Fruit fly (Drosophila melanogaster) whole organism, embryonic: ENCODE data around the gene Abl.

Experiments used
- B-H2 ChIP-seq: fragments of 200-800 bp; sonication (Bioruptor generic); optimal IDR thresholded peaks from 2 replicates; lab custom pipeline; 2018; ENCODE audit warnings: missing biosample characterization, mild to moderate bottlenecking, missing genetic modification characterization
- CG10209 ChIP-seq: fragments of 200-800 bp; sonication (Bioruptor generic); optimal IDR thresholded peaks from 3 replicates; lab custom pipeline; 2017; ENCODE audit warnings: missing biosample characterization, mild to moderate bottlenecking, missing genetic modification characterization, missing genetic modification reagents
- CG10366 ChIP-seq: fragments of 200-800 bp; sonication (Bioruptor generic); IDR thresholded peaks from 2 replicates; pipeline ENCODE4 v1.3.6; 2022; ENCODE audit warnings: missing biosample characterization, missing genetic modification characterization
- CG10959 ChIP-seq: fragments of 200-800 bp; sonication (Bioruptor generic); IDR thresholded peaks from 2 replicates; pipeline ENCODE4 v1.3.6; 2022; ENCODE audit warnings: missing biosample characterization, missing genetic modification characterization
- CG12391 ChIP-seq: fragments of 200-800 bp; sonication (Bioruptor generic); optimal IDR thresholded peaks from 3 replicates; lab custom pipeline; 2018; ENCODE audit warnings: missing biosample characterization, mild to moderate bottlenecking, missing genetic modification characterization, moderate library complexity
- CG13775 ChIP-seq: fragments of 200-800 bp; sonication (Bioruptor generic); optimal IDR thresholded peaks from 3 replicates; lab custom pipeline; 2017; ENCODE audit warnings: missing biosample characterization, mild to moderate bottlenecking, missing genetic modification characterization
- CG13894 ChIP-seq: fragments of 200-800 bp; sonication (Bioruptor generic); optimal IDR thresholded peaks from 3 replicates; lab custom pipeline; 2018; ENCODE audit warnings: missing biosample characterization, mild to moderate bottlenecking, missing genetic modification characterization, moderate library complexity
- CG14860 ChIP-seq: fragments of 200-800 bp; sonication (Bioruptor generic); IDR thresholded peaks from 3 replicates; pipeline ENCODE4 v1.3.6; 2022; ENCODE audit warnings: missing biosample characterization, missing genetic modification characterization; ENCODE audit not compliant: partially characterized antibody
- CG15269 ChIP-seq: fragments of 200-800 bp; sonication (Bioruptor generic); optimal IDR thresholded peaks from 2 replicates; lab custom pipeline; 2018; ENCODE audit warnings: missing biosample characterization, mild to moderate bottlenecking, missing genetic modification characterization, moderate library complexity
- CG17829 ChIP-seq: fragments of 200-800 bp; optimal IDR thresholded peaks from 2 replicates; lab custom pipeline; 2019; ENCODE audit warnings: missing biosample characterization, mild to moderate bottlenecking, missing genetic modification characterization, moderate library complexity
- CG2875 ChIP-seq: fragments of 200-800 bp; sonication (Bioruptor generic); optimal IDR thresholded peaks from 2 replicates; lab custom pipeline; 2017; ENCODE audit warnings: missing biosample characterization, mild to moderate bottlenecking, missing genetic modification characterization, missing genetic modification reagents
- CG3281 ChIP-seq: fragments of 200-800 bp; sonication (Bioruptor generic); optimal IDR thresholded peaks from 3 replicates; lab custom pipeline; 2017; ENCODE audit warnings: missing biosample characterization, mild to moderate bottlenecking, missing genetic modification characterization
- CG34422 ChIP-seq: fragments of 200-800 bp; sonication (Bioruptor generic); IDR thresholded peaks from 3 replicates; pipeline ENCODE4 v1.3.6; 2022; ENCODE audit warnings: missing biosample characterization, missing genetic modification characterization
- CG42726 ChIP-seq: fragments of 200-800 bp; sonication (Bioruptor generic); IDR thresholded peaks from 2 replicates; pipeline ENCODE4 v1.3.6; 2022; ENCODE audit warnings: missing biosample characterization, missing genetic modification characterization; ENCODE audit not compliant: partially characterized antibody
- CG4360 ChIP-seq: fragments of 200-800 bp; sonication (Bioruptor generic); IDR thresholded peaks from 2 replicates; pipeline ENCODE4 v1.3.6; 2022; ENCODE audit warnings: missing biosample characterization, missing genetic modification characterization
- CG4730 ChIP-seq: fragments of 200-800 bp; sonication (Bioruptor generic); IDR thresholded peaks from 2 replicates; pipeline ENCODE4 v1.3.6; 2022; ENCODE audit warnings: missing biosample characterization, missing genetic modification characterization
- CG6854 ChIP-seq: fragments of 200-800 bp; sonication (Bioruptor generic); optimal IDR thresholded peaks from 3 replicates; lab custom pipeline; 2017; ENCODE audit warnings: missing biosample characterization, mild to moderate bottlenecking, missing genetic modification characterization
- CG7928 ChIP-seq: fragments of 200-800 bp; sonication (Bioruptor generic); optimal IDR thresholded peaks from 2 replicates; lab custom pipeline; 2017; ENCODE audit warnings: missing biosample characterization, mild to moderate bottlenecking, missing genetic modification characterization
- CG7987 ChIP-seq: fragments of 200-800 bp; sonication (Bioruptor generic); optimal IDR thresholded peaks from 2 replicates; lab custom pipeline; 2018; ENCODE audit warnings: missing biosample characterization, mild to moderate bottlenecking, missing genetic modification characterization, moderate library complexity
- CG8281 ChIP-seq: fragments of 200-800 bp; sonication (Bioruptor generic); optimal IDR thresholded peaks from 2 replicates; lab custom pipeline; 2018; ENCODE audit warnings: missing biosample characterization, mild to moderate bottlenecking, missing genetic modification characterization, moderate library complexity
- CG9876 ChIP-seq: fragments of 200-800 bp; sonication (Bioruptor generic); optimal IDR thresholded peaks from 2 replicates; lab custom pipeline; 2016; ENCODE audit warnings: missing biosample characterization, missing genetic modification characterization
- CHES-1-like ChIP-seq: fragments of 200-800 bp; sonication (Bioruptor generic); optimal IDR thresholded peaks from 2 replicates; lab custom pipeline; 2016; ENCODE audit warnings: missing biosample characterization, missing genetic modification characterization
- D ChIP-seq, 2 experiments: fragments of 200-800 bp in 1 of 2; fragments of >200 bp in 1 of 2; sonication (Bioruptor generic) in 1 of 2; optimal IDR thresholded peaks; 2 replicates in 1 of 2; 3 replicates in 1 of 2; lab custom pipeline; 2017; ENCODE audit warnings: mild to moderate bottlenecking in 1 of 2, missing biosample characterization in 1 of 2, missing genetic modification characterization in 1 of 2, missing genetic modification reagents in 1 of 2
- D19A ChIP-seq: fragments of 200-800 bp; optimal IDR thresholded peaks from 3 replicates; lab custom pipeline; 2019; ENCODE audit warnings: missing biosample characterization, mild to moderate bottlenecking, missing genetic modification characterization, moderate library complexity
- Doc2 ChIP-seq: fragments of 200-800 bp; sonication (Bioruptor generic); IDR thresholded peaks from 2 replicates; pipeline ENCODE4 v1.3.6; 2022; ENCODE audit warnings: missing biosample characterization, missing genetic modification characterization
- H15 ChIP-seq: fragments of 200-800 bp; sonication (Bioruptor generic); IDR thresholded peaks from 3 replicates; pipeline ENCODE4 v1.3.6; 2022; ENCODE audit warnings: missing biosample characterization, missing genetic modification characterization
- Hr3 ChIP-seq: fragments of 200-800 bp; sonication (Bioruptor generic); optimal IDR thresholded peaks from 3 replicates; lab custom pipeline; 2016; ENCODE audit warnings: missing biosample characterization, missing genetic modification characterization
- Jarid2 ChIP-seq: fragments of 200-800 bp; sonication (Bioruptor generic); optimal IDR thresholded peaks from 3 replicates; lab custom pipeline; 2017; ENCODE audit warnings: mild to moderate bottlenecking, missing biosample characterization, missing genetic modification reagents, missing genetic modification characterization
- Kr ChIP-seq: fragments of 200-800 bp; sonication (Bioruptor generic); optimal IDR thresholded peaks from 2 replicates; lab custom pipeline; 2017; ENCODE audit warnings: missing biosample characterization, mild to moderate bottlenecking, missing genetic modification characterization
- MBD-R2 ChIP-seq: fragments of 200-800 bp; sonication (Bioruptor generic); IDR thresholded peaks from 2 replicates; pipeline ENCODE4 v1.3.6; 2022; ENCODE audit warnings: missing biosample characterization, missing genetic modification characterization
- Mad ChIP-seq: fragments of 200-800 bp; sonication (Bioruptor generic); optimal IDR thresholded peaks from 2 replicates; lab custom pipeline; 2016; ENCODE audit warnings: missing biosample characterization, missing genetic modification characterization
- Rx ChIP-seq: fragments of 200-800 bp; sonication (Bioruptor generic); IDR thresholded peaks from 2 replicates; pipeline ENCODE4 v1.3.6; 2022; ENCODE audit warnings: missing biosample characterization, missing genetic modification characterization
- Sox102F ChIP-seq: fragments of 200-800 bp; sonication (Bioruptor generic); optimal IDR thresholded peaks from 2 replicates; lab custom pipeline; 2018; ENCODE audit warnings: missing biosample characterization, mild to moderate bottlenecking, missing genetic modification characterization, moderate library complexity
- Xbp1 ChIP-seq: fragments of 200-800 bp; sonication (Bioruptor generic); optimal IDR thresholded peaks from 3 replicates; lab custom pipeline; 2016; ENCODE audit warnings: missing biosample characterization, mild to moderate bottlenecking, missing genetic modification characterization
- ase ChIP-seq: fragments of 200-800 bp; sonication (Bioruptor generic); IDR thresholded peaks from 3 replicates; pipeline ENCODE4 v1.3.6; 2022; ENCODE audit warnings: missing biosample characterization, missing genetic modification characterization
- bab2 ChIP-seq: fragments of 200-800 bp; sonication (Bioruptor generic); optimal IDR thresholded peaks from 2 replicates; lab custom pipeline; 2016; ENCODE audit warnings: missing biosample characterization, missing genetic modification characterization
- bbx ChIP-seq: fragments of 200-800 bp; sonication (Bioruptor generic); IDR thresholded peaks from 2 replicates; pipeline ENCODE4 v1.3.6; 2022; ENCODE audit warnings: missing biosample characterization, missing genetic modification characterization; ENCODE audit not compliant: partially characterized antibody
- cas ChIP-seq: fragments of 200-800 bp; sonication (Bioruptor generic); IDR thresholded peaks from 2 replicates; pipeline ENCODE4 v1.3.6; 2022; ENCODE audit warnings: missing biosample characterization, missing genetic modification characterization
- chinmo ChIP-seq: fragments of 200-800 bp; sonication (Bioruptor generic); IDR thresholded peaks from 4 replicates; pipeline ENCODE4 v1.3.6; 2022; ENCODE audit warnings: missing biosample characterization, missing genetic modification characterization; ENCODE audit not compliant: partially characterized antibody
- fd64A ChIP-seq: fragments of 200-800 bp; sonication (Bioruptor generic); optimal IDR thresholded peaks from 3 replicates; lab custom pipeline; 2018; ENCODE audit warnings: missing biosample characterization, mild to moderate bottlenecking, missing genetic modification characterization
- grau ChIP-seq: fragments of 200-800 bp; optimal IDR thresholded peaks from 3 replicates; lab custom pipeline; 2019; ENCODE audit warnings: missing biosample characterization, mild to moderate bottlenecking, missing genetic modification characterization, moderate library complexity
- hbn ChIP-seq: fragments of 200-800 bp; sonication (Bioruptor generic); IDR thresholded peaks from 2 replicates; pipeline ENCODE4 v1.3.6; 2022; ENCODE audit warnings: missing biosample characterization, missing genetic modification characterization; ENCODE audit not compliant: partially characterized antibody
- jigr1 ChIP-seq: fragments of 200-800 bp; sonication (Bioruptor generic); IDR thresholded peaks from 3 replicates; pipeline ENCODE4 v1.3.6; 2022; ENCODE audit warnings: missing biosample characterization, missing genetic modification characterization
- pan ChIP-seq, 4 experiments: fragments of >200 bp in 3 of 4; fragments of 200-800 bp in 1 of 4; sonication (Bioruptor generic) in 1 of 4; optimal IDR thresholded peaks in 3 of 4; IDR thresholded peaks in 1 of 4; 2 replicates each; pipeline versions ENCODE4 v1.3.6 to Lab custom; 2017 to 2022; ENCODE audit warnings: missing biosample characterization in 2 of 4, missing genetic modification characterization in 2 of 4, mixed read lengths in 1 of 4
- pzg ChIP-seq: fragments of 200-800 bp; sonication (Bioruptor generic); optimal IDR thresholded peaks from 3 replicates; lab custom pipeline; 2018; ENCODE audit warnings: missing biosample characterization, mild to moderate bottlenecking, missing genetic modification characterization, moderate library complexity
- tgo ChIP-seq: fragments of 200-800 bp; sonication (Bioruptor generic); IDR thresholded peaks from 3 replicates; pipeline ENCODE4 v1.3.6; 2022; ENCODE audit warnings: missing biosample characterization, missing genetic modification characterization
- vfl ChIP-seq: fragments of 200-800 bp; sonication (Bioruptor generic); optimal IDR thresholded peaks from 2 replicates; lab custom pipeline; 2016; ENCODE audit warnings: missing biosample characterization, missing genetic modification characterization
- zfh1 ChIP-seq: fragments of 200-800 bp; sonication (Bioruptor generic); IDR thresholded peaks from 3 replicates; pipeline ENCODE4 v1.3.6; 2022; ENCODE audit warnings: missing biosample characterization, missing genetic modification characterization
- zfh2 ChIP-seq: fragments of 200-800 bp; sonication (Bioruptor generic); optimal IDR thresholded peaks from 2 replicates; lab custom pipeline; 2016; ENCODE audit warnings: missing biosample characterization, missing genetic modification characterization

The Abl gene

dm6 chr3L:16647578-16648113 lies at the start of gene Abl (continued):
- TF ChIP-seq bab2, result peak; percentile 41
- peak; percentile 39; the same call in 1 of the 3 replicates for TF ChIP-seq tgo (GFP tag; lab: Robert Waterston, UW)
- TF ChIP-seq CG13775 (GFP tag; lab: Kevin White, UChicago), result no peak
- no peak for TF ChIP-seq CG4360
- TF ChIP-seq MBD-R2 (GFP tag; lab: Robert Waterston, UW), result peak; percentile 82
- peak; percentile 44 for TF ChIP-seq D19A (tag; lab: Kevin White, UChicago)
- TF ChIP-seq H15, result no peak; the same call in 2 of the 3 replicates
- peak; percentile 59; the same call in 1 of the 3 replicates for TF ChIP-seq CG34422 (GFP tag; lab: Robert Waterston, UW)
- TF ChIP-seq CG10209, result peak; percentile 69
- no peak for TF ChIP-seq CG10959 (GFP tag; lab: Robert Waterston, UW)
- 0 out of 3 replicates have a peak, but pooled peaks have one; percentile 43 for TF ChIP-seq zfh1 (GFP tag; lab: Robert Waterston, UW)
- TF ChIP-seq B-H2 (GFP tag; lab: Kevin White, UChicago), result peak; percentile 87
- TF ChIP-seq CG6854 (GFP tag; lab: Kevin White, UChicago), result no peak
- TF ChIP-seq grau (tag; lab: Kevin White, UChicago), result peak; percentile 56
- no peak for TF ChIP-seq ase (GFP tag; lab: Robert Waterston, UW)
- TF ChIP-seq pzg (GFP tag; lab: Kevin White, UChicago), result peak; percentile 100
- TF ChIP-seq zfh2, result peak; percentile 88
- peak; percentile 20 for TF ChIP-seq CG2875 (GFP tag; lab: Kevin White, UChicago)
- TF ChIP-seq fd64A (GFP tag; lab: Kevin White, UChicago), result peak; percentile 36
- peak; percentile 96 for TF ChIP-seq chinmo
- peak; percentile 85 for TF ChIP-seq CHES-1-like (GFP tag; lab: Kevin White, UChicago)
- TF ChIP-seq CG13894 (tag; lab: Kevin White, UChicago), result peak; percentile 91
- TF ChIP-seq CG7928 (GFP tag; lab: Kevin White, UChicago), result peak; percentile 63
- TF ChIP-seq CG42726, result peak; percentile 89
- peak; percentile 53 for TF ChIP-seq CG10366 (GFP tag; lab: Robert Waterston, UW)
- TF ChIP-seq Kr, result no peak
- TF ChIP-seq CG14860 (GFP tag; lab: Robert Waterston, UW), result peak; percentile 42; the same call in 1 of the 3 replicates
- TF ChIP-seq bbx (GFP tag; lab: Robert Waterston, UW), result peak; percentile 82
- TF ChIP-seq hbn, result peak; percentile 82
- TF ChIP-seq Sox102F (GFP tag; lab: Kevin White, UChicago), result peak; percentile 19
- TF ChIP-seq CG17829 (tag; lab: Kevin White, UChicago), result peak; percentile 77
- peak; percentile 29 for TF ChIP-seq CG3281 (GFP tag; lab: Kevin White, UChicago)
- TF ChIP-seq CG9876, result peak; percentile 82
- TF ChIP-seq D (optimal IDR thresholded peaks at IDR 0.05; lab: Kevin White, UChicago), result peak; percentile 11
- TF ChIP-seq D (GFP tag; optimal IDR thresholded peaks at IDR 0.05; lab: Kevin White, UChicago), result no peak

DNA sequence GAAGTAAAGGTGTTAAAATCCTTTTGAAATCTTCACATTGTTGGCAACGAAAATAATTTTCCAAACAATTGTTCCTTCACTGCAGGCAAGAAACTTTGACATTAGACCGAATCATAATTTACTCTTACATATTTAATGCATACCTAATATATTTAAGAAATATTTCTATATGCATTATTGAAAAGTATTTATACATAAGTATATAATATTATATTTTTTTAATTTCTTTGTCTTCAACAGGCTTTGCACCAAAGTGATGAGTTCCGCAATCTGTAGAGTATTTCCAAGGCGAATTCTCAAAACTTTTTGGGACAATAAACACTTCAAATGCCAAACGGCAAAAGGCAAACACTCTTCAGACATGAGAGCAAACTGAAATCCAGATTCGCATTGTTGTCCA lies 49.4 kb upstream of the Abl start:
- TF ChIP-seq Rx (no peak), Doc2 (no peak), CG15269 (peak; percentile 65), CG4730 (GFP tag; lab: Robert Waterston, UW) (0 out of 2 replicates have a peak, but pooled peaks have one; percentile 29), Xbp1 (GFP tag; lab: Kevin White, UChicago) (peak; percentile 34), cas (no peak), CG12391 (tag; lab: Kevin White, UChicago) (peak; percentile 63), vfl (GFP tag; lab: Kevin White, UChicago) (no peak), Mad (GFP tag; lab: Kevin White, UChicago) (no peak), CG7987 (GFP tag; lab: Kevin White, UChicago) (no peak), CG17829 (tag; lab: Kevin White, UChicago) (peak; percentile 39), jigr1 (GFP tag; lab: Robert Waterston, UW) (no peak), Hr3 (GFP tag; lab: Kevin White, UChicago) (peak; percentile 17), D19A (tag; lab: Kevin White, UChicago) (peak; percentile 93), pan (optimal IDR thresholded peaks at IDR 0.05; lab: Kevin White, UChicago) (no peak), pan (GFP tag; optimal IDR thresholded peaks at IDR 0.05 in 1 of 2, IDR thresholded peaks at IDR 0.05 in 1 of 2) (peak in 1 of 2 experiments; percentile 64), Jarid2 (GFP tag; lab: Kevin White, UChicago) (no peak), CG8281 (tag; lab: Kevin White, UChicago) (no peak)
